Worm (Caenorhabditis elegans) whole organism, late embryonic: ENCODE results near the gene ttr-3.

ENCODE experiments used
- ama-1 ChIP-seq: fragments of 150-350 bp; optimal IDR thresholded peaks from 2 replicates; lab custom pipeline; 2014
- dmd-4 ChIP-seq: sonication (generic microtip); optimal IDR thresholded peaks from 2 replicates; lab custom pipeline; 2016; ENCODE audit warnings: borderline replicate concordance, missing genetic modification characterization, missing compliant biosample characterization
- hlh-15 ChIP-seq: sonication (generic microtip); optimal IDR thresholded peaks from 2 replicates; lab custom pipeline; 2016; ENCODE audit warnings: missing genetic modification characterization, missing compliant biosample characterization
- nhr-11 ChIP-seq: fragments of 150-350 bp; optimal IDR thresholded peaks from 2 replicates; lab custom pipeline; 2014; ENCODE audit warnings: missing biosample characterization, missing genetic modification characterization
- pax-1 ChIP-seq: fragments of 150-350 bp; optimal IDR thresholded peaks from 2 replicates; lab custom pipeline; 2014; ENCODE audit warnings: missing biosample characterization, missing genetic modification characterization
- pha-4 ChIP-seq: fragments of 150-350 bp; optimal IDR thresholded peaks from 2 replicates; lab custom pipeline; 2018; ENCODE audit warnings: missing biosample characterization, missing genetic modification reagents, missing genetic modification characterization

ce11 chrIII:9892855-9893254, 33.7 kb downstream of the ttr-3 start, which contains the start of gene mam-7:
- no peak for TF ChIP-seq pax-1 (tag; lab: Kevin White, UChicago)
- no peak for TF ChIP-seq dmd-4 (tag; lab: Kevin White, UChicago)
- no peak for TF ChIP-seq ama-1
- TF ChIP-seq pha-4 (tag; lab: Kevin White, UChicago): no peak
- no peak for TF ChIP-seq hlh-15 (tag; lab: Kevin White, UChicago)
- no peak for TF ChIP-seq nhr-11 (tag; lab: Kevin White, UChicago)
